Fruit fly (Drosophila melanogaster) whole organism, prepupa: ENCODE results near the gene CG13390.

Experiments
- Blimp-1 ChIP-seq: fragments of 200-800 bp; sonication (Bioruptor generic); optimal IDR thresholded peaks from 3 replicates; lab custom pipeline; 2017; ENCODE audit warnings: missing biosample characterization, missing genetic modification characterization, mild to moderate bottlenecking, moderate library complexity, missing genetic modification reagents
- CG10631 ChIP-seq: fragments of 200-800 bp; sonication (Bioruptor generic); optimal IDR thresholded peaks from 2 replicates; lab custom pipeline; 2016; ENCODE audit warnings: missing biosample characterization, missing genetic modification characterization
- CG10669 ChIP-seq: fragments of 200-800 bp; sonication (Bioruptor generic); optimal IDR thresholded peaks from 3 replicates; lab custom pipeline; 2018; ENCODE audit warnings: missing biosample characterization, mild to moderate bottlenecking, missing genetic modification characterization, moderate library complexity
- CG11294 ChIP-seq: fragments of 200-800 bp; sonication (Bioruptor generic); IDR thresholded peaks from 2 replicates; pipeline ENCODE4 v1.3.6; 2022; ENCODE audit warnings: missing biosample characterization, missing genetic modification characterization
- CG11762 ChIP-seq: fragments of 200-800 bp; sonication (Bioruptor generic); optimal IDR thresholded peaks from 3 replicates; lab custom pipeline; 2016; ENCODE audit warnings: missing biosample characterization, missing genetic modification characterization; ENCODE audit not compliant: insufficient read depth
- CG32006 ChIP-seq: fragments of 200-800 bp; sonication (Bioruptor generic); optimal IDR thresholded peaks from 3 replicates; lab custom pipeline; 2017; ENCODE audit warnings: missing biosample characterization, mild to moderate bottlenecking, missing genetic modification characterization
- CG4318 ChIP-seq: fragments of 200-800 bp; sonication (Bioruptor generic); optimal IDR thresholded peaks from 3 replicates; lab custom pipeline; 2017; ENCODE audit warnings: missing biosample characterization, mild to moderate bottlenecking, missing genetic modification characterization
- CG6163 ChIP-seq: fragments of 200-800 bp; sonication (Bioruptor generic); IDR thresholded peaks from 3 replicates; pipeline ENCODE4 v1.3.6; 2022; ENCODE audit warnings: missing biosample characterization, missing genetic modification characterization
- CG6276 ChIP-seq: fragments of 200-800 bp; sonication (Bioruptor generic); optimal IDR thresholded peaks from 2 replicates; lab custom pipeline; 2017; ENCODE audit warnings: missing biosample characterization, mild to moderate bottlenecking, missing genetic modification characterization
- CG6854 ChIP-seq: fragments of 200-800 bp; sonication (Bioruptor generic); optimal IDR thresholded peaks from 2 replicates; lab custom pipeline; 2017; ENCODE audit warnings: missing biosample characterization, mild to moderate bottlenecking, missing genetic modification characterization
- CG8119 ChIP-seq: fragments of 200-800 bp; sonication (Bioruptor generic); IDR thresholded peaks from 3 replicates; pipeline ENCODE4 v1.3.6; 2022; ENCODE audit warnings: missing biosample characterization, missing genetic modification characterization
- Eip75B ChIP-seq: fragments of 200-800 bp; sonication (Bioruptor generic); optimal IDR thresholded peaks from 3 replicates; lab custom pipeline; 2016; ENCODE audit warnings: missing biosample characterization, missing genetic modification characterization
- Eip78C ChIP-seq: fragments of 200-800 bp; sonication (Bioruptor generic); peaks from one replicate; lab custom pipeline; 2016; ENCODE audit warnings: missing biosample characterization, missing genetic modification characterization
- Eip93F ChIP-seq: fragments of 200-800 bp; sonication (Bioruptor generic); optimal IDR thresholded peaks from 2 replicates; lab custom pipeline; 2016; ENCODE audit warnings: missing biosample characterization, mild to moderate bottlenecking, missing genetic modification characterization
- Ets96B ChIP-seq: fragments of 200-800 bp; optimal IDR thresholded peaks from 2 replicates; lab custom pipeline; 2019; ENCODE audit warnings: missing biosample characterization, mild to moderate bottlenecking, missing genetic modification characterization, moderate library complexity
- Gug ChIP-seq: fragments of 200-800 bp; sonication (Bioruptor generic); IDR thresholded peaks from 2 replicates; pipeline ENCODE4 v1.3.6; 2022; ENCODE audit warnings: missing biosample characterization, missing genetic modification characterization
- Hr38 ChIP-seq: sonication (Bioruptor generic); optimal IDR thresholded peaks from 2 replicates; lab custom pipeline; 2016; ENCODE audit warnings: missing biosample characterization, missing genetic modification characterization
- Hr39 ChIP-seq: fragments of 200-800 bp; sonication (Bioruptor generic); optimal IDR thresholded peaks from 2 replicates; lab custom pipeline; 2016; ENCODE audit warnings: missing biosample characterization, missing genetic modification characterization
- Lpt ChIP-seq: fragments of 200-800 bp; sonication (Bioruptor generic); optimal IDR thresholded peaks from 3 replicates; lab custom pipeline; 2016; ENCODE audit warnings: missing biosample characterization, missing genetic modification characterization
- Met ChIP-seq: fragments of 200-800 bp; sonication (Bioruptor generic); optimal IDR thresholded peaks from 3 replicates; lab custom pipeline; 2016; ENCODE audit warnings: missing biosample characterization, missing genetic modification characterization
- Sox14 ChIP-seq: fragments of 200-800 bp; sonication (Bioruptor generic); optimal IDR thresholded peaks from 3 replicates; lab custom pipeline; 2016; ENCODE audit warnings: missing biosample characterization, missing genetic modification characterization
- acj6 ChIP-seq: fragments of 200-800 bp; sonication (Bioruptor generic); optimal IDR thresholded peaks from 3 replicates; lab custom pipeline; 2016; ENCODE audit warnings: missing biosample characterization, missing genetic modification characterization
- eg ChIP-seq: fragments of 200-800 bp; sonication (Bioruptor generic); IDR thresholded peaks from 3 replicates; pipeline ENCODE4 v1.3.6; 2022; ENCODE audit warnings: missing biosample characterization, missing genetic modification characterization
- lz ChIP-seq: fragments of 200-800 bp; sonication (Bioruptor generic); optimal IDR thresholded peaks from 3 replicates; lab custom pipeline; 2016; ENCODE audit warnings: missing biosample characterization, missing genetic modification characterization
- pdm3 ChIP-seq: fragments of 200-800 bp; sonication (Bioruptor generic); optimal IDR thresholded peaks from 3 replicates; lab custom pipeline; 2016; ENCODE audit warnings: missing biosample characterization, missing genetic modification characterization
- salr ChIP-seq, 2 experiments: fragments of 200-800 bp; sonication (Bioruptor generic); optimal IDR thresholded peaks; 3 replicates each; lab custom pipeline; 2016 to 2018; ENCODE audit warnings: missing biosample characterization in 2 of 2, missing genetic modification characterization in 2 of 2, mild to moderate bottlenecking in 1 of 2
- spab ChIP-seq: fragments of 200-800 bp; sonication (Bioruptor generic); optimal IDR thresholded peaks from 2 replicates; lab custom pipeline; 2017; ENCODE audit warnings: missing biosample characterization, mild to moderate bottlenecking, missing genetic modification characterization, missing genetic modification reagents
- svp ChIP-seq: fragments of 200-800 bp; sonication (Bioruptor generic); peaks from one replicate; lab custom pipeline; 2016; ENCODE audit warnings: missing biosample characterization, missing genetic modification characterization
- topi ChIP-seq: fragments of 200-800 bp; sonication (Bioruptor generic); optimal IDR thresholded peaks from 3 replicates; lab custom pipeline; 2016; ENCODE audit warnings: missing biosample characterization, missing genetic modification characterization
- vri ChIP-seq: fragments of 200-800 bp; sonication (Bioruptor generic); optimal IDR thresholded peaks from 3 replicates; lab custom pipeline; 2016; ENCODE audit warnings: missing biosample characterization, mild to moderate bottlenecking, missing genetic modification characterization

The CG13390 gene

DNA sequence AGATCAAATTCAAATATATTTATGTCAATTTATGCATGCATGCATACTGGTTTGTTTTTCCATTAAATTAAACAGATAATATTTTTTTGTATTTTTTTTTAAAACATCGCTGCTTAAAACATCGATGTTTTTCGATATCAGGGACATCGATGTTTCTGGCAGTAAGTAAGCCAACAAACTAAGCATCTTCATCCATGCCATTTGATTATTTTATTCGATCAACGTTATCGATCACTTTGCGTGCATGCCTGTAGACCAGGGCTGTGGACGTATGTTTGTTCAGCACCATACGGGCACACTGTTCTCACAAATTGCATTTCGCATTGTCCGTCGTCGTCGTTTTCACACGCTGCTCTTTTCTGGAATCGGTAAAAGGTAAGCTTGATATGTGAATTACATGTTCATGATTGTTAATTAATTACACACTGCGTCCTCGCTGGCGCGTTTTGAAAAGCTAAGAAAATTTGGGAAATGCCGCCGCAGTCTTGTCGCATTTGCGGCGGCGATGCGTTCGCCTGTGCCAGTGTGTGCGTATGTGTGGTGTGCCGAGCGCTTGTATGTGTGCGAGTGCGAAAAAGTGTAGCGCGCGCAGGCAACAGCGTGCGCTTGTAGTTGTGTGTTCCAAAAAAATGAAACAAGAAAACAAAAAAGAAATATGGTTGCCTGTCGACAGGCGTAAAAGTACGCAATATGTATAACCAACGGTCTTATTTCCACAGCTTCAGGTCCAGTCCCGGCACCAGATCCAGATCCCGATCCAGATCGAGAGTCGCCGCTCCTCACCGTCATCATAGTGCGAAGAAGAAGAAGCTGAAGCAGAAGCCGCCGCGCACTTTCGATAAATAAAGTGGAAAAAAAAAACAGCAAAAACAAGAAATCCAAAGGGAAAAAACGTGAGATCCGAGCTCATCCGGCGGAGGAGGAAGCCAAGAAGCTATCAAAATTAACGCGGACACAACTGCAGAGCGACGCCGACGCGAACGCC, 27.0 kb upstream of the CG13390 start, which contains the start of gene emb (continued):
- TF ChIP-seq CG11762 (GFP tag; lab: Kevin White, UChicago) (no peak), Sox14 (GFP tag; lab: Kevin White, UChicago) (peak; percentile 70)

DNA sequence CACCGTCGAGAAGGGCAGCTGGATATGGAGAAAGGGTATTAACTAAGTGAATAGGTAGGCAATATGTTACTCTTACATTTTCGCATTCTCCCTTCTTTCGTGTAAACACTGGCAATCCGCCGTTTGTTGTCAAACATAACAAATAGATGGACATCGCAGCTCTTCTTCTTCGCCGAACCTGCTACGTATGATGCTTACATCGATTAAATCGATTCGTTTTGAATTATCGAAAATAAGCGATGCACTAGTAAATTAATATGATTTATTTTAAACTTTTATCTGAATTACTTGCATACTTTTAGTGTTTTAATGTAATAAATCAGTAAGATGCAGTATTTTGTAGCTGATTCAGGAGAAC, 26.3 kb upstream of the CG13390 start, which contains the start of gene fy:
Gene fy (minus strand): TSS at position 353 of the 358 bp plus-strand sequence.
- TF ChIP-seq lz (GFP tag; lab: Kevin White, UChicago), result no peak

DNA sequence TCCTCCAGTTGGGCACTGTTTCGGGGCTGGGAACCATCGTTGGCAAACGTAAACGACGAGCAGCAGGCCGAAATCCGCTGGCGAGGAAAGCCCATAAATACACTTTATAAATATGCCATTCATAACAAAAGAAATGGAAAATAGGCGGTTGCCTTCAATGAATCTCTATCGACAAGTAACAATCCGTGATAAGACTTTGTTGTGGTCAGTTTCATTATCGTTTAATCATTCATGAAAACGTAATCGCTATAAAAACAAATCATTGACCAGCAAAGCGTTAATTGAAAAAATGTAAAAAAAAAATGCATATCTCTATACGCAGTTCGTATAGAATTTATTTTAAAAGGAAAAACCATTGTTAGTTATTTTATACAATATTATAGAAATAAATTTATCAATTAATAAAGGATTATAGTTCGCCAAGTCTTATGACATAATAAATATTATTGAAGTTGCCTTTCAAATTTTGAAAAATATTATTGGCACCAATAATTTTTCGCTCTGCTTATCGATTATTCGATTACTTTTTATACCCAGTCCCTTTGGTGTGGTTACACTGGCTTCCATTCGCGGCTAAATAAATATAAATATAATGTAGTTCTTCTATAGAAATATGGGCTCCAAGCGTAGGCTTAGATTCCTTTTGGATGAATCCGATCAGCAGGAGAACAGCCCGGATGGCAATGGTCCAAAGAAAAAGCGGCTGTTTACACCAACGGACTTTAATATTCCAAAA, 23.4 kb upstream of the CG13390 start, which contains the start of gene CG31898:
Gene CG31898 (plus strand): TSS at position 559 of the 736 bp plus-strand sequence.
- TF ChIP-seq vri (peak; percentile 87), salr (GFP tag; optimal IDR thresholded peaks at IDR 0.05; lab: Kevin White, UChicago) (no peak)

DNA sequence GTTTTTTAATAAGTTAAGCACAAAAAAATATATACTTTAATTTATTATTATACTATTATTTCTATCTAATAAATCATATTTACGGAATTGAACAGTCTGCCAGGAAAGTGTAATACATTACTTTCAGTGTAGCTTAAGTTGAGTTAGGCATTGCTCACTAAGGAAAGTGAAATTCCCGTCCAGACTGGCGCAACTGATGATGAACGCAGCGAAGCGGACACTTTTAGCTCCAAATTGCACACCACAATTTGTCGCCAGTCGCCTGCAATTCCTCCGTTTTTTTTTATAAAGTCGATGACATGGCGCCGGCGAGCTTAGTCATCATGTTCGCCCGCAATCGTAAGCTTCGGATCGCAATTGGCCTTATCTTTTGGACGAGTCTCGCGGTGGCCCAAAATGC, 22.1 kb upstream of the CG13390 start, which contains the start of gene CG13386:
Gene CG13386 (plus strand): TSS at position 301 of the 400 bp plus-strand sequence.
- TF ChIP-seq CG6854 (GFP tag; lab: Kevin White, UChicago), result no peak
- TF ChIP-seq CG10669 (GFP tag; lab: Kevin White, UChicago), result no peak
- no peak for TF ChIP-seq Met (GFP tag; lab: Kevin White, UChicago)
- TF ChIP-seq Sox14 (GFP tag; lab: Kevin White, UChicago), result no peak
- no peak for TF ChIP-seq spab (GFP tag; lab: Kevin White, UChicago)
- no peak for TF ChIP-seq topi (GFP tag; lab: Kevin White, UChicago)
- TF ChIP-seq CG10631 (GFP tag; lab: Kevin White, UChicago), result no peak
- TF ChIP-seq pdm3 (GFP tag; lab: Kevin White, UChicago), result no peak
- no peak for TF ChIP-seq svp (GFP tag; lab: Kevin White, UChicago)
- TF ChIP-seq vri, result no peak
- TF ChIP-seq Eip93F (GFP tag; lab: Kevin White, UChicago), result no peak
- no peak for TF ChIP-seq Eip75B (GFP tag; lab: Kevin White, UChicago)
- TF ChIP-seq Hr39 (GFP tag; lab: Kevin White, UChicago), result no peak
- no peak for TF ChIP-seq CG6276 (GFP tag; lab: Kevin White, UChicago)

DNA sequence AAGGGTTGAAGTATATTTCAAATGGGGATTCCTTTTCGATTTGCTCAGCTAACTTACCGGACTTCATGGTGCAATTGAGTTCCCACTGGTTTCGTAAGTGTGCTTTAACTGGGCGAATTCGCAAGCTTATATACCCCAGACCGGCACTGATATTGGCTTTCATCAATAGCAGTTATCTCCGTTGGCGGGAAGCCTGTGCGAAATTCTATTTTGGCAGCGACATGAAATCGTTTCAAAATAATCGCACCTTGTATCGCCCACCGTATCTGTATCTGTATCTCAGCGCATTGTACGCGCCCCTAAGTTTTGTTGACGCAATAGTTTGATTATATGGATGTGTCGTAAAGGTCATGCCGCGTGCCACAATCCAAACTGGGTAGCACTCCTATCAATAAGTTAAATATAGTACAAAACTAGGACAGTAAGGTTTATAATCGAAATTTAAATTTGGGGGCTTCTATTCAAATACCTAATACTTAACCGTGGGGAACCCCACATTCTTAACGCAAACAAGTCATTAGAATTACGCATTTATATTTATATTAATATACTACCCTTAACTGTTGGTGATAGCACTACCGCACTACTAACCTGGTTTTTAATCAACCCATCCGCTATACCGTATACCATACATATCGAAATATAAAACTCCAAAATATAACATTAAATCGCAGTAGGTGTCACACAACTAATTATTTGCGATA, 19.6 kb upstream of the CG13390 start, which contains the start of the genes Peritrophin-15a and CG13385:
Gene Peritrophin-15a (minus strand): TSS at position 101 of the 704 bp plus-strand sequence.
Gene CG13385 (plus strand): TSS at position 654 of the 704 bp plus-strand sequence.
- no peak for TF ChIP-seq CG6854 (GFP tag; lab: Kevin White, UChicago)
- no peak for TF ChIP-seq Eip78C (GFP tag; lab: Kevin White, UChicago)
- TF ChIP-seq eg (GFP tag; lab: Robert Waterston, UW), result no peak
- no peak for TF ChIP-seq Hr38 (GFP tag; lab: Kevin White, UChicago)
- no peak for TF ChIP-seq Gug (GFP tag; lab: Robert Waterston, UW)
- no peak for TF ChIP-seq Ets96B (tag; lab: Kevin White, UChicago)
- TF ChIP-seq, all 60 proteins: peak for 0

DNA sequence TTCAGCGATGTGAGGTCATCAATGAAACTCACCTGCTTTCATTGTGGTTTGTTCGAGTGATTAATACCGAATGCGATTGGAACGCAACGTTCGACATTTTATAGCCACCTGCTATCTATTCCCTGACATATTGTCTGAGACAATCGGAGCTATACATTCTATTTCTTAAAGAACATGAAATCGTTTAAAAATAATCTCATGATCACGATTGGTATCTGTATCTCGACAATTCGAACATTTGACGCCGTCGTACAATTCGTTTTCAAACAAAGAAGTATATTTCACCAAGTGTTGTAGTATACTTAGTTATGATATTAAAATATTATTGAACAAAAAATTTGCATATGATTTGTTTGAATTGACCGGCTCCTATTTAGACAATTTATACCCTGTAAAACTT, 18.2 kb upstream of the CG13390 start, which contains the start of gene Peritrophin-15b:
Gene Peritrophin-15b (minus strand): TSS at position 101 of the 400 bp plus-strand sequence.
- TF ChIP-seq acj6, result no peak
- TF ChIP-seq CG32006 (GFP tag; lab: Kevin White, UChicago), result no peak
- TF ChIP-seq CG6163, result no peak
- no peak for TF ChIP-seq CG11294 (GFP tag; lab: Robert Waterston, UW)
- TF ChIP-seq Lpt (GFP tag; lab: Kevin White, UChicago), result no peak
- no peak for TF ChIP-seq Blimp-1 (GFP tag; lab: Kevin White, UChicago)
- no peak for TF ChIP-seq Hr38 (GFP tag; lab: Kevin White, UChicago)
- TF ChIP-seq eg (GFP tag; lab: Robert Waterston, UW), result no peak
- TF ChIP-seq CG10631 (GFP tag; lab: Kevin White, UChicago), result no peak
- no peak for TF ChIP-seq CG4318 (GFP tag; lab: Kevin White, UChicago)
- TF ChIP-seq CG8119 (GFP tag; lab: Robert Waterston, UW), result no peak
